Worm (Caenorhabditis elegans) whole organism, mixed stage, embryonic: ENCODE results near the gene lst-6.

ENCODE experiments used
- blmp-1 ChIP-seq: fragments of 150-350 bp; optimal IDR thresholded peaks from 2 replicates; lab custom pipeline; 2014; ENCODE audit warnings: missing biosample characterization, missing genetic modification characterization
- ceh-83 ChIP-seq: fragments of 200-800 bp; sonication (Bioruptor generic); optimal IDR thresholded peaks from 2 replicates; lab custom pipeline; 2018; ENCODE audit warnings: mild to moderate bottlenecking, missing genetic modification characterization, missing compliant biosample characterization
- elt-3 ChIP-seq: fragments of 150-350 bp; optimal IDR thresholded peaks from 2 replicates; lab custom pipeline; 2014; ENCODE audit warnings: missing biosample characterization, missing genetic modification characterization
- nhr-12 ChIP-seq: fragments of 150-350 bp; optimal IDR thresholded peaks from 2 replicates; lab custom pipeline; 2014; ENCODE audit warnings: missing biosample characterization, missing genetic modification characterization
- nhr-237 ChIP-seq: fragments of 150-350 bp; optimal IDR thresholded peaks from 2 replicates; lab custom pipeline; 2014; ENCODE audit warnings: missing biosample characterization, missing genetic modification characterization
- unc-120 ChIP-seq: sonication (generic microtip); optimal IDR thresholded peaks from 2 replicates; lab custom pipeline; 2017; ENCODE audit warnings: missing genetic modification characterization, missing compliant biosample characterization; ENCODE audit not compliant: poor library complexity, severe bottlenecking
- unc-62 ChIP-seq: fragments of 150-350 bp; optimal IDR thresholded peaks from 2 replicates; lab custom pipeline; 2014; ENCODE audit warnings: missing biosample characterization, missing genetic modification reagents, missing genetic modification characterization

DNA sequence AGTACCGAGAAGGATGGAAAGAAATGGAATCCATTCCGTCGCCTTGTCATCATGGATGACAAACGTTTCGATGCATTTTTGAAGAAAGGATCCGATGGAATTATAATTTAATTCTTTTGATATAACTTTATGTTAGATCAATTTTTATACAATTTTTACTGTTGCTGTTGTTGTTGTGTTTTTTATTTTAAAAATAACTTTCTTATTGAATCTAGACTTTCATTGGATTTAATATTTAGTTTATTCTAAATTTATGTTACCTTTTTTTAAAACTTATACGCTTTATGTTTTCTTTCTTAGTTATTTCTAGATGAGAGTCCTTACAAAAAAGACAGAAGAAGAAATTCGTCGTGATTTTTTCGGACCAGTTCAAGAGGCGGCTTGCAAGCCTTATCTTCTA is 32.7 kb upstream of the lst-6 start, which contains the start of gene ZK1127.3:
- TF ChIP-seq ceh-83 (GFP tag; lab: Kevin White, UChicago): no peak
- no peak for TF ChIP-seq unc-62 (GFP tag; lab: Kevin White, UChicago)
- no peak for TF ChIP-seq nhr-12
- no peak for TF ChIP-seq nhr-237 (tag; lab: Kevin White, UChicago)
- TF ChIP-seq blmp-1 (tag; lab: Kevin White, UChicago): no peak
- no peak for TF ChIP-seq unc-120 (tag; lab: Kevin White, UChicago)
- TF ChIP-seq elt-3 (tag; lab: Kevin White, UChicago): no peak
